Worm (Caenorhabditis elegans) whole organism, young adult: ENCODE results near the gene hel-1.

Experiments
- ama-1 ChIP-seq, 3 experiments: fragments of 150-350 bp in 1 of 3; sonication (generic microtip) in 2 of 3; optimal IDR thresholded peaks; 2 replicates each; lab custom pipeline; 2014 to 2018; ENCODE audit warnings: missing biosample characterization in 2 of 3, missing genetic modification characterization in 2 of 3, missing genetic modification reagents in 2 of 3
- attf-6 ChIP-seq: fragments of 200-800 bp; sonication (Bioruptor generic); IDR thresholded peaks from 2 replicates; pipeline ENCODE4 v1.3.6; 2022; ENCODE audit warnings: missing genetic modification reagents, missing genetic modification characterization, missing compliant biosample characterization
- lin-35 ChIP-seq, 3 experiments: fragments of 150-350 bp in 2 of 3; sonication (generic microtip) in 1 of 3; optimal IDR thresholded peaks; 2 replicates each; lab custom pipeline; 2014 to 2018; ENCODE audit warnings: missing biosample characterization in 3 of 3, missing genetic modification characterization in 3 of 3, missing genetic modification reagents in 3 of 3

- TF ChIP-seq attf-6 (GFP tag; lab: Robert Waterston, UW) (no peak), ama-1 (optimal IDR thresholded peaks at IDR 0.05; lab: Kevin White, UChicago) (no peak), ama-1 (GFP tag; optimal IDR thresholded peaks at IDR 0.05; lab: Kevin White, UChicago) (no peak), lin-35 (GFP tag; optimal IDR thresholded peaks at IDR 0.05; lab: Kevin White, UChicago) (no peak)
Measured at ce11 chrII:8316701-8317100, 12.0 kb downstream of the hel-1 start.
